Worm (Caenorhabditis elegans) whole organism, L3 larva: ENCODE results near the gene Y116A8C.27.

ENCODE experiments used
- ama-1 ChIP-seq: fragments of 150-350 bp; optimal IDR thresholded peaks from 2 replicates; lab custom pipeline; 2018
- elt-2 ChIP-seq: sonication (generic microtip); optimal IDR thresholded peaks from 2 replicates; lab custom pipeline; 2016; ENCODE audit warnings: missing genetic modification reagents, mild to moderate bottlenecking, missing genetic modification characterization, missing compliant biosample characterization
- fkh-10 ChIP-seq: sonication (generic microtip); optimal IDR thresholded peaks from 2 replicates; lab custom pipeline; 2017; ENCODE audit warnings: missing biosample characterization, missing genetic modification reagents, missing genetic modification characterization
- jun-1 ChIP-seq: fragments of 150-350 bp; optimal IDR thresholded peaks from 2 replicates; lab custom pipeline; 2014; ENCODE audit warnings: missing biosample characterization, missing genetic modification reagents, missing genetic modification characterization
- mdl-1 ChIP-seq: fragments of 150-350 bp; optimal IDR thresholded peaks from 2 replicates; lab custom pipeline; 2014; ENCODE audit warnings: missing biosample characterization, missing genetic modification characterization
- nhr-25 ChIP-seq: sonication (generic microtip); optimal IDR thresholded peaks from 2 replicates; lab custom pipeline; 2017; ENCODE audit warnings: missing biosample characterization, missing genetic modification characterization
- nhr-28 ChIP-seq: fragments of 150-350 bp; optimal IDR thresholded peaks from 2 replicates; lab custom pipeline; 2014; ENCODE audit warnings: missing biosample characterization, missing genetic modification characterization
- nhr-77 ChIP-seq: fragments of 150-350 bp; optimal IDR thresholded peaks from 2 replicates; lab custom pipeline; 2014; ENCODE audit warnings: missing biosample characterization, missing genetic modification characterization
- pqm-1 ChIP-seq: fragments of 150-350 bp; optimal IDR thresholded peaks from 2 replicates; lab custom pipeline; 2017; ENCODE audit warnings: missing biosample characterization, missing genetic modification characterization, inconsistent platforms
- tbx-2 ChIP-seq: sonication (generic microtip); optimal IDR thresholded peaks from 2 replicates; lab custom pipeline; 2016; ENCODE audit warnings: mild to moderate bottlenecking, missing genetic modification characterization, missing compliant biosample characterization

DNA sequence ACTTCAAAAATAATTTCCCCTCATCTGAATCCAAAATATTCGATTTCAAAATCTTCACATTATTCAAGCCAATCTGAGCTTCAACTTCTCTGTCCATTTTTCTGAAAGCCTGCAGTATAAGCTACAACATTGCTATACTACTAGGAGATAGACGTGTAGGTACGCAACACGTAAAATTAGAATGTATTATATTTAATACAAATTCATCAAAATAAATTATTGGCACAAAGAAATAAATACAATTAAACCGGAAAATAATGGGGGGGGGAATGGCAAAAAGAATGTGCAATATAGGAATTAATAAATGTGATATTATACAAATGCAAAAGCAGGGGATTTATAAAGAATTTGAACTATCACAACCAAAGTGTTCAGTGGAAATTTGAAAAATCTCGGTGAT lies 17.4 kb downstream of the Y116A8C.27 start, which contains the start of gene Y116A8C.25:
- TF ChIP-seq nhr-77 (tag; lab: Kevin White, UChicago), result no peak
- TF ChIP-seq fkh-10 (GFP tag; lab: Kevin White, UChicago), result no peak
- no peak for TF ChIP-seq elt-2 (tag; lab: Kevin White, UChicago)
- no peak for TF ChIP-seq tbx-2 (tag; lab: Kevin White, UChicago)
- no peak for TF ChIP-seq nhr-28 (tag; lab: Kevin White, UChicago)
- no peak for TF ChIP-seq pqm-1 (tag; lab: Kevin White, UChicago)
- TF ChIP-seq mdl-1 (tag; lab: Kevin White, UChicago), result no peak
- TF ChIP-seq nhr-25 (tag; lab: Kevin White, UChicago), result no peak
- no peak for TF ChIP-seq jun-1 (tag; lab: Kevin White, UChicago)
- TF ChIP-seq ama-1 (lab: Kevin White, UChicago), result no peak
